Worm (Caenorhabditis elegans) whole organism, young adult: Measurements from ENCODE around the gene php-3.

Source experiments
- F33H1.4 ChIP-seq: fragments of 200-800 bp; sonication (Bioruptor generic); IDR thresholded peaks from 2 replicates; pipeline ENCODE4 v1.3.6; 2022; ENCODE audit warnings: missing genetic modification reagents, missing genetic modification characterization, missing compliant biosample characterization
- F37B4.10 ChIP-seq: fragments of 200-800 bp; sonication (Bioruptor generic); IDR thresholded peaks from 2 replicates; pipeline ENCODE4 v1.3.6; 2022; ENCODE audit warnings: missing genetic modification characterization, missing compliant biosample characterization
- let-526 ChIP-seq: fragments of 200-800 bp; sonication (Bioruptor generic); IDR thresholded peaks from 2 replicates; pipeline ENCODE4 v1.3.6; 2022; ENCODE audit warnings: missing genetic modification reagents, missing genetic modification characterization, missing compliant biosample characterization
- nfya-1 ChIP-seq: sonication (generic microtip); optimal IDR thresholded peaks from 2 replicates; lab custom pipeline; 2017; ENCODE audit warnings: antibody characterized with exemption, missing compliant biosample characterization, missing genetic modification characterization, borderline replicate concordance; ENCODE audit not compliant: insufficient read depth
- nhr-179 ChIP-seq: sonication (generic microtip); optimal IDR thresholded peaks from 2 replicates; lab custom pipeline; 2016; ENCODE audit warnings: mild to moderate bottlenecking, missing genetic modification characterization, missing compliant biosample characterization
- snpc-4 ChIP-seq, 5 experiments: fragments of 150-350 bp in 1 of 5; sonication (generic microtip) in 4 of 5; optimal IDR thresholded peaks; 2 replicates each; lab custom pipeline; 2014 to 2018; ENCODE audit warnings: missing genetic modification characterization in 5 of 5, missing biosample characterization in 3 of 5, antibody characterized with exemption in 2 of 5, mild to moderate bottlenecking in 2 of 5, missing compliant biosample characterization in 2 of 5, missing genotype in 2 of 5, moderate library complexity in 2 of 5, missing genetic modification reagents in 1 of 5
- sptf-2 ChIP-seq: fragments of 200-800 bp; sonication (Bioruptor generic); optimal IDR thresholded peaks from 2 replicates; lab custom pipeline; 2018; ENCODE audit warnings: mild to moderate bottlenecking, missing genetic modification characterization, missing compliant biosample characterization
- tlf-1 ChIP-seq: fragments of 200-800 bp; sonication (Bioruptor generic); optimal IDR thresholded peaks from 2 replicates; lab custom pipeline; 2018; ENCODE audit warnings: mild to moderate bottlenecking, missing genetic modification characterization, missing compliant biosample characterization

DNA sequence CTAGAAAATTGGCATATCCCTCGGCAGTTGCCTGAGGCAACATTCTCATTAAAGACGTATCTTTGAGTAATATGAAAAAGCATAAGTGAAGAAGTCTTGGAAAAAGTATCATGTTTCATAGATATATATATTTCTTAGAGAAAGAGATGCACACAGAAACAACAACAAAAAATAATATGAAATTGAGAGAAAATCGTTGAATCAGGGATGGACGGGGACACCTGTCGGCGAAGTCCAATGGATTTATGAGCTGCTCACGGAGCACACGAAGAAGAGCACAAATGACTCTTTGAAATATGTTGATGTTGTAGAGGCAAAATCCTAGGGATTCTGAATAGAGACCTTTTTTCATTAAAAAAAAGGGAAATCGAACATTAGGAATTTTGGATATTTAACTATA lies 43.8 kb upstream of the php-3 start:
- TF ChIP-seq let-526: no peak
- no peak for TF ChIP-seq sptf-2
- no peak for TF ChIP-seq nfya-1 (tag; lab: Kevin White, UChicago)
- TF ChIP-seq snpc-4 (GFP tag; optimal IDR thresholded peaks at IDR 0.05; lab: Kevin White, UChicago): no peak
- TF ChIP-seq snpc-4 (tag; optimal IDR thresholded peaks at IDR 0.05; lab: Kevin White, UChicago): no peak
- TF ChIP-seq tlf-1 (GFP tag; lab: Kevin White, UChicago): no peak
- no peak for TF ChIP-seq nhr-179 (tag; lab: Kevin White, UChicago)
- no peak for TF ChIP-seq F37B4.10
- TF ChIP-seq F33H1.4 (GFP tag; lab: Robert Waterston, UW): no peak
